Fruit fly (Drosophila melanogaster): ENCODE results near the gene PDZ-GEF.

Gene PDZ-GEF

DNA sequence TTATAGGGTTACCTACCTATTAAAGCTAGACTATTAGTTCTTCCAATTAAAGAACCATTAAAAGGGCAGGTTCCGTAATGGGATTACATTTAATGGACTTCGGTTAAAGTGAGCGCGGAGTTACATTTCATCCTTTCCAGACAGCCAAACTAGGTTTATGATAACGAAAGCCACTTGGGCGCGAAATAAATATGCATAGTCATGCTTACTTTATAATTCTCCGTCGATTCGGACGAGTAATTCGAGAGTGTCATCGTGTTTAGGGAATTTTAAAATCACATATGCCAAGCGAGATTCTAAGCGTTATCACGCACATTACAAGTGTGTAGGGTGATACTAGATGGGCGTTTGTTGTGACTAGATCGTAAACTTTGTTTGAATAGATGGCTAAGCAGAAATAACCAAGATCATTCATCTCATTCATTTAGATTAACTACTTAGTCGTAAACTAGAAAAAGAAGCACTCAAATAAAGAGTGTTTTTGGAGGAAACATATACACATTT, 16.7 kb downstream of the PDZ-GEF start:
- TF ChIP-seq CG8301 (tag; optimal IDR thresholded peaks at IDR 0.05) (no peak), gl (tag; optimal IDR thresholded peaks at IDR 0.05) (no peak), D1 (tag; optimal IDR thresholded peaks at IDR 0.05) (no peak), CG15710 (tag; optimal IDR thresholded peaks at IDR 0.05) (no peak), Ets98B (GFP tag; IDR thresholded peaks at IDR 0.05) (no peak), rn (GFP tag; IDR thresholded peaks at IDR 0.05) (no peak), Snoo (tag; optimal IDR thresholded peaks at IDR 0.05) (no peak)

DNA sequence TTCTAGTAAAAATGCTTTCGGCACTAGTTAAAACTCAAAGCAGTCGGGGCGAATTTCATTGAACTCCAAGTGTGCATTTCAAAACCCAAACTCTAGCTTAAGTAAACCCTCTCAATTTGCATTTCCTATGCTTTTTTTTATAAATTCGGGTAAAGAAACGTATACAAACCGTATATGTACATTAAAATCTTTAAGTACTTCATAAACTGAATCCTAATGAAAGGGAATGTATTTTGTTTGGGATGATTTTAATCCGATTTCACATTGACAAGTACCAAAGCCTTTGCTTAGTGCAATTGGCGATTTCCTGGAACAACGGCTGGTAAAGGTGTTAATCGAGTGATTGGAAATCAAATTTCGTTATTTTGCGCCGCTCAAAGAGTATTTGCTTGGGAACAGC, 17.7 kb downstream of the PDZ-GEF start:
- TF ChIP-seq CG17806 (tag; optimal IDR thresholded peaks at IDR 0.05) (no peak), CG13204 (GFP tag; optimal IDR thresholded peaks at IDR 0.05) (no peak), CG10348 (GFP tag; IDR thresholded peaks at IDR 0.05) (no peak), Pif1A (GFP tag; optimal IDR thresholded peaks at IDR 0.05) (no peak), CG14655 (GFP tag; optimal IDR thresholded peaks at IDR 0.05) (no peak), D1 (tag; optimal IDR thresholded peaks at IDR 0.05) (no peak), Pif1B (GFP tag; optimal IDR thresholded peaks at IDR 0.05) (no peak), rn (GFP tag; IDR thresholded peaks at IDR 0.05) (no peak), CG4496 (GFP tag; IDR thresholded peaks at IDR 0.05) (no peak), EcR (GFP tag; optimal IDR thresholded peaks at IDR 0.05) (no peak), CG9948 (tag; optimal IDR thresholded peaks at IDR 0.05) (no peak), CG8301 (tag; optimal IDR thresholded peaks at IDR 0.05) (no peak), CG12605 (GFP tag; IDR thresholded peaks at IDR 0.05) (no peak), CG15710 (tag; optimal IDR thresholded peaks at IDR 0.05) (no peak), fd96Ca (GFP tag; IDR thresholded peaks at IDR 0.05) (no peak), gl (tag; optimal IDR thresholded peaks at IDR 0.05) (no peak), Ets98B (GFP tag; IDR thresholded peaks at IDR 0.05) (no peak), CG32121 (GFP tag; IDR thresholded peaks at IDR 0.05) (no peak), CG34367 (tag; optimal IDR thresholded peaks at IDR 0.05) (no peak), CG8159 (tag; optimal IDR thresholded peaks at IDR 0.05) (no peak)

- TF ChIP-seq CG8301 (tag; optimal IDR thresholded peaks at IDR 0.05) = no peak
- no peak for TF ChIP-seq CG34367 (tag; optimal IDR thresholded peaks at IDR 0.05)
- no peak for TF ChIP-seq CG10348 (GFP tag; IDR thresholded peaks at IDR 0.05)
- no peak for TF ChIP-seq rn (GFP tag; IDR thresholded peaks at IDR 0.05)
- no peak for TF ChIP-seq CG32121 (GFP tag; IDR thresholded peaks at IDR 0.05)
- TF ChIP-seq CG12605 (GFP tag; IDR thresholded peaks at IDR 0.05) = no peak
- no peak for TF ChIP-seq EcR (GFP tag; optimal IDR thresholded peaks at IDR 0.05)
- TF ChIP-seq CG4496 (GFP tag; IDR thresholded peaks at IDR 0.05) = peak; percentile 59; the same call in 2 of the 3 replicates
Measured at dm6 chr2L:6343084-6343873, 19.7 kb downstream of the PDZ-GEF start.

DNA sequence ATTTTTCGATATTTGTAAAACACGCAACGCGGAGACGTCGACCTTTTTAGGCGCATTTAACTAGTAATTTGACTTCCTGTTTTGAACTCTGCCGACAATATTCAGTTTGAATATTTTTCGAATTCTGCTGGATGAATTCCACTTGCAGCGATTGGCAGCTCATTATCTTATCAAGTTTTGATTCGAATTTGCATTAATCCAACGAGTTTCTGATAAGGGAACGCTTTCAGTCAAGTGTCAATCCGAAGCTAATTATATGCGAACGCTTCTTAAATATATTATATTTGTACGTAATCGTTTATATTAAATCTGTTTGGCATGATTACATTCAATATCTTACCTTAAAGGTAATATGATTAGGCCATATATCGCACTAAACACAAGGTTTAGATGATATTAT, 24.8 kb downstream of the PDZ-GEF start, which contains the start of gene CG9497:
TSS of gene CG9497 (minus strand) at position 101 of the 400 bp plus-strand sequence.
- no peak for TF ChIP-seq EcR (GFP tag; optimal IDR thresholded peaks at IDR 0.05)

DNA sequence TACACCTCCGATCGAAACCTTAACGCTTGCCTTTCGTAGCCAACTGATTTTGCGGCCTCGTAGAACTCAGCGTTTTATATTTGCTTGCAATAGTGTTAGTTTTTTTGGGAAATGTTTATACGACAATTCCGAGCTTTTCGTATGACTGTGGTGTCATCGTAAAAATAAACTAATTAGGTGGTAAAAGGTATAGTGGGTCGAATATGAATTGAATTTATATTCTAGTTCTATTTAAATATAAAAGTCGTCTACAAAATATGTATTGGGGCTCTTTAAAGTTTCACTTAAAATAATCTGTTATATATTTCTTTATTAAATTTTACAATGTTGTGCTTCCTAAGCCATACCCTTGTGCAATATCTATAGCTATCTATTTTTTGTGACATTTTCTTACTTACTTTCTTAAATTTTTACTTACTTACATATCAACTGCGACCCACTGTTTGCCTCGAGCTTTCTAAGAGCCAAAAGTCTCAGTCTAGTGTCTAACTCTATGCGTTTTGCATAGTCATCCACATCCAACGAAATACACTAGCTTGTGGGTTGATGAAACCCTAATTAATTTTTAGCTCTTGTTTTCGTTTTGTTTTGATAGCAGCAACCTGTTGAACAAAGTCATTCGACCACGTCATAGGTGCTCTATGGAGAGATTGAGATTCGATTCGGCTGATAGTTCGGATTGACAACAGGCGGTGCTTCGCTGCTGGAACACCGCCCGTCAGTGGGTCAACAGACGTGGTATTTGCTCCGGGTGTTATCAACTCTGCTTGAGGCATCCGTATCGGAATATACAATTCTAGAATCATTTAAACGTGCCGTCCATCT, 27.6 kb downstream of the PDZ-GEF start, which contains the start of gene CG9498:
TSS of gene CG9498 (minus strand) at position 51 of the 825 bp plus-strand sequence.
- TF ChIP-seq Ets98B (GFP tag; IDR thresholded peaks at IDR 0.05) = no peak
- TF ChIP-seq Snoo (tag; optimal IDR thresholded peaks at IDR 0.05) = no peak
- TF ChIP-seq CG15710 (tag; optimal IDR thresholded peaks at IDR 0.05) = no peak

dm6 chr2L:6351809-6352182, 28.2 kb downstream of the PDZ-GEF start:
- no peak for TF ChIP-seq CG13204 (GFP tag; optimal IDR thresholded peaks at IDR 0.05)
- no peak for TF ChIP-seq EcR (GFP tag; optimal IDR thresholded peaks at IDR 0.05)
- TF ChIP-seq CG15710 (tag; optimal IDR thresholded peaks at IDR 0.05) = peak; percentile 14
- TF ChIP-seq CG10348 (GFP tag; IDR thresholded peaks at IDR 0.05) = no peak
- 0 out of 3 replicates have a peak, but pooled peaks have one; percentile 36 for TF ChIP-seq fd96Ca (GFP tag; IDR thresholded peaks at IDR 0.05)
- TF ChIP-seq CG4496 (GFP tag; IDR thresholded peaks at IDR 0.05) = no peak; the same call in 2 of the 3 replicates
- TF ChIP-seq rn (GFP tag; IDR thresholded peaks at IDR 0.05) = no peak
- TF ChIP-seq Snoo (tag; optimal IDR thresholded peaks at IDR 0.05) = no peak
- no peak for TF ChIP-seq CG32121 (GFP tag; IDR thresholded peaks at IDR 0.05)
- no peak for TF ChIP-seq Pif1B (GFP tag; optimal IDR thresholded peaks at IDR 0.05)
- TF ChIP-seq Pif1A (GFP tag; optimal IDR thresholded peaks at IDR 0.05) = no peak
- TF ChIP-seq CG8159 (tag; optimal IDR thresholded peaks at IDR 0.05) = peak; percentile 38
- no peak for TF ChIP-seq CG34367 (tag; optimal IDR thresholded peaks at IDR 0.05)
- TF ChIP-seq Ets98B (GFP tag; IDR thresholded peaks at IDR 0.05) = peak; percentile 24; the same call in 1 of the 2 replicates
- TF ChIP-seq CG14655 (GFP tag; optimal IDR thresholded peaks at IDR 0.05) = no peak
- no peak for TF ChIP-seq CG9948 (tag; optimal IDR thresholded peaks at IDR 0.05)
- no peak for TF ChIP-seq CG8301 (tag; optimal IDR thresholded peaks at IDR 0.05)
- no peak for TF ChIP-seq CG17806 (tag; optimal IDR thresholded peaks at IDR 0.05)
- no peak for TF ChIP-seq CG12605 (GFP tag; IDR thresholded peaks at IDR 0.05)

Data from whole organism, pupa.